Fruit fly (Drosophila melanogaster): ENCODE measurements around the gene nrm.

DNA sequence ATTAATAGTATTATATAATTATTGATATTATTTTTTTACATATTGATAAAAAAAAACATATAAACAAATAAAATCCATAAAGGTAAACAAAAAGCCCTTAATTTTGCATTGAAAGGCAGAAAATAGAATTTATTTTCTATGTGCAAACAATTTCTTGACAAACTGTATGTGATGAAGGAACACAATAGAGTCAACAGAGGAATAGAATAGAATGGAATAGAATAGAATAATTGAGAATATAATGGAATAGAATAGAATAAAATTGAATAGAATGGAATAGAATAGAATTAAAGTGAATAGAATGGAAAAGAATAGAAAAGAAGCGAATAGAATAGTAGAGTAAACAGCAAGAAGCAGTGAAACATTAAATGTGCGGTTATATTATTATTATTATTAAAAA lies 83.1 kb downstream of the nrm start:
- TF ChIP-seq ovo (GFP tag; optimal IDR thresholded peaks at IDR 0.05): no peak
- no peak for TF ChIP-seq Crg-1 (GFP tag; optimal IDR thresholded peaks at IDR 0.05)
- TF ChIP-seq bab1 (GFP tag; optimal IDR thresholded peaks at IDR 0.05): no peak
- no peak for TF ChIP-seq CG7045 (GFP tag; optimal IDR thresholded peaks at IDR 0.05)
- TF ChIP-seq CG12768 (GFP tag; optimal IDR thresholded peaks at IDR 0.05): no peak
- no peak for TF ChIP-seq cnc (optimal IDR thresholded peaks at IDR 0.05)
